Fruit fly (Drosophila melanogaster) whole organism, prepupa: ENCODE data around the gene term.

Experiments used
- Blimp-1 ChIP-seq: fragments of 200-800 bp; sonication (Bioruptor generic); optimal IDR thresholded peaks from 3 replicates; lab custom pipeline; 2017; ENCODE audit warnings: missing biosample characterization, missing genetic modification characterization, mild to moderate bottlenecking, moderate library complexity, missing genetic modification reagents
- CG10669 ChIP-seq: fragments of 200-800 bp; sonication (Bioruptor generic); optimal IDR thresholded peaks from 3 replicates; lab custom pipeline; 2018; ENCODE audit warnings: missing biosample characterization, mild to moderate bottlenecking, missing genetic modification characterization, moderate library complexity
- CG11294 ChIP-seq: fragments of 200-800 bp; sonication (Bioruptor generic); IDR thresholded peaks from 2 replicates; pipeline ENCODE4 v1.3.6; 2022; ENCODE audit warnings: missing biosample characterization, missing genetic modification characterization
- CG11762 ChIP-seq: fragments of 200-800 bp; sonication (Bioruptor generic); optimal IDR thresholded peaks from 3 replicates; lab custom pipeline; 2016; ENCODE audit warnings: missing biosample characterization, missing genetic modification characterization; ENCODE audit not compliant: insufficient read depth
- CG11902 ChIP-seq: fragments of 200-800 bp; sonication (Bioruptor generic); optimal IDR thresholded peaks from 3 replicates; lab custom pipeline; 2016; ENCODE audit warnings: missing biosample characterization, missing genetic modification characterization
- CG15336 ChIP-seq: fragments of 200-800 bp; sonication (Bioruptor generic); IDR thresholded peaks from 2 replicates; pipeline ENCODE4 v1.3.6; 2022; ENCODE audit warnings: missing biosample characterization, missing genetic modification characterization
- CG1621 ChIP-seq: fragments of 200-800 bp; sonication (Bioruptor generic); optimal IDR thresholded peaks from 3 replicates; lab custom pipeline; 2018; ENCODE audit warnings: missing biosample characterization, mild to moderate bottlenecking, missing genetic modification characterization
- CG3032 ChIP-seq: fragments of 200-800 bp; optimal IDR thresholded peaks from 2 replicates; lab custom pipeline; 2019; ENCODE audit warnings: missing biosample characterization, mild to moderate bottlenecking, missing genetic modification characterization, moderate library complexity
- CG31627 ChIP-seq: fragments of 200-800 bp; sonication (Bioruptor generic); optimal IDR thresholded peaks from 3 replicates; lab custom pipeline; 2016; ENCODE audit warnings: missing biosample characterization, missing genetic modification characterization
- CG32006 ChIP-seq: fragments of 200-800 bp; sonication (Bioruptor generic); optimal IDR thresholded peaks from 3 replicates; lab custom pipeline; 2017; ENCODE audit warnings: missing biosample characterization, mild to moderate bottlenecking, missing genetic modification characterization
- CG34406 ChIP-seq: fragments of 200-800 bp; sonication (Bioruptor generic); optimal IDR thresholded peaks from 3 replicates; lab custom pipeline; 2016; ENCODE audit warnings: missing biosample characterization, missing genetic modification characterization
- CG3919 ChIP-seq: fragments of 200-800 bp; sonication (Bioruptor generic); optimal IDR thresholded peaks from 3 replicates; lab custom pipeline; 2016; ENCODE audit warnings: missing biosample characterization, missing genetic modification characterization
- CG4318 ChIP-seq: fragments of 200-800 bp; sonication (Bioruptor generic); optimal IDR thresholded peaks from 3 replicates; lab custom pipeline; 2017; ENCODE audit warnings: missing biosample characterization, mild to moderate bottlenecking, missing genetic modification characterization
- CG6163 ChIP-seq: fragments of 200-800 bp; sonication (Bioruptor generic); IDR thresholded peaks from 3 replicates; pipeline ENCODE4 v1.3.6; 2022; ENCODE audit warnings: missing biosample characterization, missing genetic modification characterization
- CG6276 ChIP-seq: fragments of 200-800 bp; sonication (Bioruptor generic); optimal IDR thresholded peaks from 2 replicates; lab custom pipeline; 2017; ENCODE audit warnings: missing biosample characterization, mild to moderate bottlenecking, missing genetic modification characterization
- CG6792 ChIP-seq: fragments of 200-800 bp; sonication (Bioruptor generic); optimal IDR thresholded peaks from 3 replicates; lab custom pipeline; 2016; ENCODE audit warnings: missing biosample characterization, missing genetic modification characterization
- CG6808 ChIP-seq: fragments of 200-800 bp; sonication (Bioruptor generic); optimal IDR thresholded peaks from 3 replicates; lab custom pipeline; 2017; ENCODE audit warnings: missing biosample characterization, missing genetic modification characterization, mild to moderate bottlenecking, moderate library complexity, missing genetic modification reagents
- CG6854 ChIP-seq: fragments of 200-800 bp; sonication (Bioruptor generic); optimal IDR thresholded peaks from 2 replicates; lab custom pipeline; 2017; ENCODE audit warnings: missing biosample characterization, mild to moderate bottlenecking, missing genetic modification characterization
- CG7368 ChIP-seq: fragments of 200-800 bp; sonication (Bioruptor generic); optimal IDR thresholded peaks from 3 replicates; lab custom pipeline; 2016; ENCODE audit warnings: missing biosample characterization, missing genetic modification characterization
- CG8119 ChIP-seq: fragments of 200-800 bp; sonication (Bioruptor generic); IDR thresholded peaks from 3 replicates; pipeline ENCODE4 v1.3.6; 2022; ENCODE audit warnings: missing biosample characterization, missing genetic modification characterization
- CG8319 ChIP-seq: fragments of 200-800 bp; sonication (Bioruptor generic); optimal IDR thresholded peaks from 3 replicates; lab custom pipeline; 2016; ENCODE audit warnings: missing biosample characterization, missing genetic modification characterization
- CG9139 ChIP-seq: fragments of 200-800 bp; sonication (Bioruptor generic); optimal IDR thresholded peaks from 3 replicates; lab custom pipeline; 2017; ENCODE audit warnings: missing biosample characterization, mild to moderate bottlenecking, missing genetic modification characterization
- Eip78C ChIP-seq: fragments of 200-800 bp; sonication (Bioruptor generic); peaks from one replicate; lab custom pipeline; 2016; ENCODE audit warnings: missing biosample characterization, missing genetic modification characterization
- Eip93F ChIP-seq: fragments of 200-800 bp; sonication (Bioruptor generic); optimal IDR thresholded peaks from 2 replicates; lab custom pipeline; 2016; ENCODE audit warnings: missing biosample characterization, mild to moderate bottlenecking, missing genetic modification characterization
- Ets21C ChIP-seq: fragments of 200-800 bp; sonication (Bioruptor generic); optimal IDR thresholded peaks from 3 replicates; lab custom pipeline; 2016; ENCODE audit warnings: missing biosample characterization, missing genetic modification characterization
- Hr39 ChIP-seq: fragments of 200-800 bp; sonication (Bioruptor generic); optimal IDR thresholded peaks from 2 replicates; lab custom pipeline; 2016; ENCODE audit warnings: missing biosample characterization, missing genetic modification characterization
- Hr4 ChIP-seq: fragments of 200-800 bp; sonication (Bioruptor generic); optimal IDR thresholded peaks from 3 replicates; lab custom pipeline; 2016; ENCODE audit warnings: missing biosample characterization, missing genetic modification characterization
- OdsH ChIP-seq: fragments of 200-800 bp; sonication (Bioruptor generic); optimal IDR thresholded peaks from 3 replicates; lab custom pipeline; 2016; ENCODE audit warnings: missing biosample characterization, missing genetic modification characterization
- Sox102F ChIP-seq: fragments of 200-800 bp; sonication (Bioruptor generic); optimal IDR thresholded peaks from 2 replicates; lab custom pipeline; 2016; ENCODE audit warnings: missing biosample characterization, mild to moderate bottlenecking, missing genetic modification characterization
- Sox14 ChIP-seq: fragments of 200-800 bp; sonication (Bioruptor generic); optimal IDR thresholded peaks from 3 replicates; lab custom pipeline; 2016; ENCODE audit warnings: missing biosample characterization, missing genetic modification characterization
- Sox15 ChIP-seq: fragments of 200-800 bp; sonication (Bioruptor generic); optimal IDR thresholded peaks from 3 replicates; lab custom pipeline; 2016; ENCODE audit warnings: missing biosample characterization, missing genetic modification characterization
- achi ChIP-seq: fragments of 200-800 bp; sonication (Bioruptor generic); optimal IDR thresholded peaks from 3 replicates; lab custom pipeline; 2016; ENCODE audit warnings: missing biosample characterization, missing genetic modification characterization
- acj6 ChIP-seq: fragments of 200-800 bp; sonication (Bioruptor generic); optimal IDR thresholded peaks from 3 replicates; lab custom pipeline; 2016; ENCODE audit warnings: missing biosample characterization, missing genetic modification characterization
- cyc ChIP-seq: fragments of 200-800 bp; sonication (Bioruptor generic); optimal IDR thresholded peaks from 3 replicates; lab custom pipeline; 2016; ENCODE audit warnings: missing biosample characterization, missing genetic modification characterization
- dsx ChIP-seq: fragments of 200-800 bp; optimal IDR thresholded peaks from 3 replicates; lab custom pipeline; 2019; ENCODE audit warnings: missing biosample characterization, mild to moderate bottlenecking, missing genetic modification characterization, moderate library complexity; ENCODE audit not compliant: poor library complexity, severe bottlenecking
- esn ChIP-seq: fragments of 200-800 bp; sonication (Bioruptor generic); optimal IDR thresholded peaks from 2 replicates; lab custom pipeline; 2016; ENCODE audit warnings: missing biosample characterization, mild to moderate bottlenecking, missing genetic modification characterization, moderate library complexity
- fd59A ChIP-seq: fragments of 200-800 bp; sonication (Bioruptor generic); optimal IDR thresholded peaks from 2 replicates; lab custom pipeline; 2017; ENCODE audit warnings: missing biosample characterization, mild to moderate bottlenecking, missing genetic modification characterization, missing genetic modification reagents
- fd85E ChIP-seq: fragments of 200-800 bp; sonication (Bioruptor generic); optimal IDR thresholded peaks from 3 replicates; lab custom pipeline; 2016; ENCODE audit warnings: missing biosample characterization, missing genetic modification characterization
- fkh ChIP-seq: fragments of 200-800 bp; sonication (Bioruptor generic); optimal IDR thresholded peaks from 3 replicates; lab custom pipeline; 2017; ENCODE audit warnings: missing biosample characterization, mild to moderate bottlenecking, missing genetic modification characterization, moderate library complexity
- lz ChIP-seq: fragments of 200-800 bp; sonication (Bioruptor generic); optimal IDR thresholded peaks from 3 replicates; lab custom pipeline; 2016; ENCODE audit warnings: missing biosample characterization, missing genetic modification characterization
- net ChIP-seq: fragments of 200-800 bp; sonication (Bioruptor generic); optimal IDR thresholded peaks from 3 replicates; lab custom pipeline; 2016; ENCODE audit warnings: missing biosample characterization, missing genetic modification characterization
- pdm3 ChIP-seq: fragments of 200-800 bp; sonication (Bioruptor generic); optimal IDR thresholded peaks from 3 replicates; lab custom pipeline; 2016; ENCODE audit warnings: missing biosample characterization, missing genetic modification characterization
- spab ChIP-seq: fragments of 200-800 bp; sonication (Bioruptor generic); optimal IDR thresholded peaks from 2 replicates; lab custom pipeline; 2017; ENCODE audit warnings: missing biosample characterization, mild to moderate bottlenecking, missing genetic modification characterization, missing genetic modification reagents
- vri ChIP-seq: fragments of 200-800 bp; sonication (Bioruptor generic); optimal IDR thresholded peaks from 3 replicates; lab custom pipeline; 2016; ENCODE audit warnings: missing biosample characterization, mild to moderate bottlenecking, missing genetic modification characterization

The term gene

DNA sequence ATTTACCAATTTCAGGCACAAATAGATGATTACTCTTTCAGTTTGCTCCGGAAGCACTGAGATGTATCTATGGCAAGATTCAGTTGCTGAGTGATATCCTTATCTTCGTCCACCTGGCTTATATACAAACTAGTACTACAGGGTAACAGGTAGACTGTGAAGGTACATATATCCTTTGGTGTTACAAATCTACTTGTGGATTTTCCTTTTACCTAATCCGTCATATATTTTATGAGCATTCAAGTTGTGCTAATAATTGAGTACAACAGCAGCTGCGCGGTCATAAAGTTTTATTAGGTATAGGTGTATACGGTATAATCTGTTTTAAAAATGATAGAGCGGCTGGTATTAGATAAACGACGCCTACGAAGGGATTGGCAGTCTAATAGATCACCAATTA is at the start of gene term:
TSS of gene term (minus strand) at position 101 of the 400 bp plus-strand sequence.
- no peak for TF ChIP-seq CG6854 (GFP tag; lab: Kevin White, UChicago)
- TF ChIP-seq CG7368 = no peak
- TF ChIP-seq CG11762 (GFP tag; lab: Kevin White, UChicago) = no peak
- TF ChIP-seq CG34406 (GFP tag; lab: Kevin White, UChicago) = no peak
- no peak for TF ChIP-seq Sox15 (GFP tag; lab: Kevin White, UChicago)
- no peak for TF ChIP-seq CG1621
- TF ChIP-seq CG6163 = no peak
- no peak for TF ChIP-seq Hr39
- no peak for TF ChIP-seq Eip78C (GFP tag; lab: Kevin White, UChicago)
- no peak for TF ChIP-seq cyc (GFP tag; lab: Kevin White, UChicago)
- TF ChIP-seq Hr4 (GFP tag; lab: Kevin White, UChicago) = no peak
- TF ChIP-seq Sox14 (GFP tag; lab: Kevin White, UChicago) = no peak
- TF ChIP-seq lz (GFP tag; lab: Kevin White, UChicago) = no peak
- no peak for TF ChIP-seq CG32006 (GFP tag; lab: Kevin White, UChicago)
- no peak for TF ChIP-seq spab (GFP tag; lab: Kevin White, UChicago)
- no peak for TF ChIP-seq Sox102F
- TF ChIP-seq fkh (GFP tag; lab: Kevin White, UChicago) = no peak
- TF ChIP-seq CG15336 (GFP tag; lab: Robert Waterston, UW) = no peak
- no peak for TF ChIP-seq CG8319
- no peak for TF ChIP-seq CG10669 (GFP tag; lab: Kevin White, UChicago)

DNA sequence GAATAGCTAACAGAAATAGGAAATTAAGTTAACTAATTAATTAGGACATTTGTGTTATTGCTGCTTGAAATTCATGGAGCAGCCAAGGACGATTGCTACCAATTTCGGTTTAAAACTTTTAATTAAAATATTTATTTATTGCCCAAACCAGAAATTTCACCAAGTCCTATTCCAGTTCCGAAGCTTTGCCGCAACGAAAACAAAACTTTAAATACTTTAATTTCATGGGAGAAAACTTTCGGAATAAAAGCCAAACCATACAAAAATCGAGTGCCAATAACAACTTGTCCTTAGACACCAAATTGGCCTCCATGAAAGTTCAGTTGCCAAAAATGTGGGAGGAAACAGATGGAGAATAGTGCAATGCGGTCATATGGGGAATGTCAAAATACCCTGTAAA is 49.7 kb upstream of the term start:
- no peak for TF ChIP-seq CG9139 (GFP tag; lab: Kevin White, UChicago)
- TF ChIP-seq CG11294 (GFP tag; lab: Robert Waterston, UW) = no peak
- TF ChIP-seq net (GFP tag; lab: Kevin White, UChicago) = no peak
- no peak for TF ChIP-seq CG34406 (GFP tag; lab: Kevin White, UChicago)
- TF ChIP-seq CG6792 (GFP tag; lab: Kevin White, UChicago) = no peak
- no peak for TF ChIP-seq CG8119 (GFP tag; lab: Robert Waterston, UW)
- TF ChIP-seq Sox102F = no peak
- no peak for TF ChIP-seq fd59A (GFP tag; lab: Kevin White, UChicago)
- no peak for TF ChIP-seq lz (GFP tag; lab: Kevin White, UChicago)
- TF ChIP-seq CG3919 (GFP tag; lab: Kevin White, UChicago) = no peak
- TF ChIP-seq CG6854 (GFP tag; lab: Kevin White, UChicago) = no peak
- TF ChIP-seq CG31627 (GFP tag; lab: Kevin White, UChicago) = no peak
- TF ChIP-seq CG3032 (tag; lab: Kevin White, UChicago) = no peak
- TF ChIP-seq fd85E (GFP tag; lab: Kevin White, UChicago) = no peak
- TF ChIP-seq Ets21C (GFP tag; lab: Kevin White, UChicago) = no peak
- TF ChIP-seq dsx (GFP tag; lab: Kevin White, UChicago) = no peak

DNA sequence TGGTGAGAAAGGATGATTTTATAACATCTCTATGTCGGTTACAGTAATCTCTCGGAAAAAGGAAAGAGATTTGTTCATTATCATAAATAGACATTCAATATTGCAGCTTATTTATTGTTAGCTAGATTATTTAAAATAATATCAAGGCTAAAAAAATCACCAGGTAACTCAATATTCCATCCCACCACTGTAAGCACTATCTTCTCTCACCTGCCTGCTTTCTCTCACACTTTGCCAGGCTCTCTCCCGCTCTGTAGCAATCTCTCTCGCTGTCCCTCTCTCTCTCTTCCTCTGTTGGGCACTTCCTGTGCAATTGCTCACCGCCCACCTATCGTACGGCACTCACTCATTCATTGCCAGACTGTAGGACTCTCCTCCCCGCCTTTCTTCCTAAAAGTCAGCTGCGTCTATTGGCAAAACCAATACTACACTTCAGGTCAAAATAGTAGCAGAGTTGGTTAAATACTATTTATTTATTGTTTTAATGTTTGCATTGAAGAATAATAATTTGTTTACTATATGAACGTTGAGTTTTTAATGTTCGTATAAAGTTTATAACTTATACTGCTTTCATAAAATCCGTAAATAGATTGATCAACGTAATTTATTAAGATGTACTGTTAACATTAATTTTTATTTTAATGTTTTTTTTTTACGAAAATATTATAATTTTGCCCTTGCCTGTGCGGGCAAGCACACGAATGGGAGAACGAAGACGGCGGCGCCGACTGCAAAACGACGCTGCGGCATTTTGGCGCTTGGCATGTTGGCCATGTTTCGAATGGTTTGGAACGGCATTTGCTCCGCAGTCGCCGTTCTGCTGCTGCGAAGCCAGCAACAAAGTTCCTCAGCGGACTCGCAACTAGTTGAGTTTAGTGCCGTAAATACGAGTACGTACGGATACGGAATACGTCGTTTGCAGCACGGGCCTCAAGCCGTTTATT is 47.3 kb upstream of the term start:
- TF ChIP-seq Eip93F (GFP tag; lab: Kevin White, UChicago) (peak; percentile 38), achi (GFP tag; lab: Kevin White, UChicago) (peak; percentile 95), acj6 (peak; percentile 96), CG32006 (GFP tag; lab: Kevin White, UChicago) (peak; percentile 94), dsx (GFP tag; lab: Kevin White, UChicago) (peak; percentile 68), Blimp-1 (GFP tag; lab: Kevin White, UChicago) (peak; percentile 60), OdsH (peak; percentile 97), fkh (GFP tag; lab: Kevin White, UChicago) (peak; percentile 54), CG6808 (peak; percentile 68), lz (GFP tag; lab: Kevin White, UChicago) (peak; percentile 84), esn (peak; percentile 88), cyc (GFP tag; lab: Kevin White, UChicago) (peak; percentile 95), CG6276 (GFP tag; lab: Kevin White, UChicago) (peak; percentile 90), CG6163 (peak; percentile 99), vri (GFP tag; lab: Kevin White, UChicago) (peak; percentile 81), CG11902 (GFP tag; lab: Kevin White, UChicago) (peak; percentile 86), CG4318 (peak; percentile 95), Ets21C (GFP tag; lab: Kevin White, UChicago) (peak; percentile 83), CG9139 (GFP tag; lab: Kevin White, UChicago) (peak; percentile 56), pdm3 (GFP tag; lab: Kevin White, UChicago) (peak; percentile 94), CG1621 (peak; percentile 71), CG8319 (peak; percentile 81), fd59A (GFP tag; lab: Kevin White, UChicago) (peak; percentile 72), CG15336 (GFP tag; lab: Robert Waterston, UW) (peak; percentile 98)
